Worm (Caenorhabditis elegans) whole organism, L4 larva: ENCODE measurements around the gene F44B9.2.

Source experiments
- D1046.2 ChIP-seq: fragments of 200-800 bp; sonication (Bioruptor generic); IDR thresholded peaks from 2 replicates; pipeline ENCODE4 v1.3.6; 2022; ENCODE audit warnings: missing genetic modification characterization, missing compliant biosample characterization
- F10B5.3 ChIP-seq: sonication (generic microtip); optimal IDR thresholded peaks from 2 replicates; lab custom pipeline; 2016; ENCODE audit warnings: mild to moderate bottlenecking, missing genetic modification characterization, missing compliant biosample characterization
- F26F4.8 ChIP-seq: fragments of 200-800 bp; sonication (Bioruptor generic); conservative IDR thresholded peaks from 2 replicates; pipeline ENCODE4 v1.3.6; 2022; ENCODE audit warnings: missing genetic modification characterization, missing compliant biosample characterization
- F37D6.2 ChIP-seq: sonication (generic microtip); optimal IDR thresholded peaks from 2 replicates; lab custom pipeline; 2016; ENCODE audit warnings: mild to moderate bottlenecking, missing genetic modification characterization, missing compliant biosample characterization
- F44E2.7 ChIP-seq: fragments of 200-800 bp; sonication (Bioruptor generic); IDR thresholded peaks from 2 replicates; pipeline ENCODE4 v2.1.2; 2022; ENCODE audit warnings: missing genetic modification characterization, missing compliant biosample characterization
- R02D3.7 ChIP-seq: fragments of 150-350 bp; sonication (generic microtip); optimal IDR thresholded peaks from 3 replicates; lab custom pipeline; 2014; ENCODE audit warnings: missing biosample characterization, missing genetic modification characterization
- ZK337.2 ChIP-seq: fragments of 200-800 bp; sonication (Bioruptor generic); IDR thresholded peaks from 2 replicates; pipeline ENCODE4 v1.3.6; 2022; ENCODE audit warnings: missing genetic modification reagents, missing genetic modification characterization, missing compliant biosample characterization
- aha-1 ChIP-seq: fragments of 150-350 bp; peaks from one replicate; lab custom pipeline; 2014; ENCODE audit warnings: missing biosample characterization, missing genetic modification characterization
- aly-2 ChIP-seq: sonication (generic microtip); optimal IDR thresholded peaks from 2 replicates; lab custom pipeline; 2018; ENCODE audit warnings: missing biosample characterization, missing genetic modification characterization
- ama-1 ChIP-seq: fragments of 150-350 bp; optimal IDR thresholded peaks from 2 replicates; lab custom pipeline; 2014; ENCODE audit warnings: inconsistent platforms, mixed read lengths
- arid-1 ChIP-seq: fragments of 200-800 bp; sonication (Bioruptor generic); conservative IDR thresholded peaks from 2 replicates; pipeline ENCODE4 v1.3.6; 2022; ENCODE audit warnings: missing genetic modification reagents, missing genetic modification characterization, missing compliant biosample characterization
- attf-4 ChIP-seq: sonication (generic microtip); optimal IDR thresholded peaks from 3 replicates; lab custom pipeline; 2017; ENCODE audit warnings: missing biosample characterization, missing genetic modification characterization
- ceh-20 ChIP-seq: fragments of 200-800 bp; sonication (Bioruptor generic); IDR thresholded peaks from 2 replicates; pipeline ENCODE4 v1.3.6; 2022; ENCODE audit warnings: missing genetic modification reagents, missing genetic modification characterization, missing compliant biosample characterization
- ceh-44 ChIP-seq: fragments of 200-800 bp; sonication (Bioruptor generic); IDR thresholded peaks from 2 replicates; pipeline ENCODE4 v1.3.6; 2022; ENCODE audit warnings: missing genetic modification reagents, missing genetic modification characterization, missing compliant biosample characterization
- ceh-62 ChIP-seq: sonication (generic microtip); optimal IDR thresholded peaks from 2 replicates; lab custom pipeline; 2017; ENCODE audit warnings: missing biosample characterization, missing genetic modification characterization
- ces-1 ChIP-seq: fragments of 150-350 bp; sonication (generic microtip); optimal IDR thresholded peaks from 4 replicates; lab custom pipeline; 2014; ENCODE audit warnings: missing biosample characterization, missing genetic modification reagents, missing genetic modification characterization
- daf-19 ChIP-seq: fragments of 200-800 bp; sonication (Bioruptor generic); conservative IDR thresholded peaks from 2 replicates; pipeline ENCODE4 v1.3.6; 2022; ENCODE audit warnings: missing genetic modification characterization, missing compliant biosample characterization
- daf-8 ChIP-seq: fragments of 200-800 bp; sonication (Bioruptor generic); IDR thresholded peaks from 2 replicates; pipeline ENCODE4 v1.3.6; 2022; ENCODE audit warnings: missing genetic modification characterization, missing compliant biosample characterization
- dmd-6 ChIP-seq: fragments of 200-800 bp; sonication (Bioruptor generic); IDR thresholded peaks from 2 replicates; pipeline ENCODE4 v1.3.6; 2022; ENCODE audit warnings: missing genetic modification reagents, missing genetic modification characterization, missing compliant biosample characterization
- dmd-8 ChIP-seq: fragments of 200-800 bp; sonication (Bioruptor generic); IDR thresholded peaks from 2 replicates; pipeline ENCODE4 v1.3.6; 2022; ENCODE audit warnings: missing genetic modification characterization, missing compliant biosample characterization
- dpl-1 ChIP-seq: fragments of 150-350 bp; optimal IDR thresholded peaks from 2 replicates; lab custom pipeline; 2014; ENCODE audit warnings: missing biosample characterization, missing genetic modification reagents, missing genetic modification characterization
- duxl-1 ChIP-seq: sonication (generic microtip); optimal IDR thresholded peaks from 2 replicates; lab custom pipeline; 2016; ENCODE audit warnings: mild to moderate bottlenecking, missing genetic modification characterization, moderate library complexity, missing compliant biosample characterization; ENCODE audit not compliant: poor library complexity
- dve-1 ChIP-seq: sonication (generic microtip); optimal IDR thresholded peaks from 2 replicates; lab custom pipeline; 2017; ENCODE audit warnings: antibody characterized with exemption, mild to moderate bottlenecking, missing genetic modification characterization, missing compliant biosample characterization; ENCODE audit not compliant: insufficient read depth
- fos-1 ChIP-seq: fragments of 150-350 bp; optimal IDR thresholded peaks from 2 replicates; lab custom pipeline; 2014; ENCODE audit warnings: missing biosample characterization, missing genetic modification characterization
- hlh-30 ChIP-seq: sonication (generic microtip); optimal IDR thresholded peaks from 2 replicates; lab custom pipeline; 2017; ENCODE audit warnings: antibody characterized with exemption, mild to moderate bottlenecking, missing genetic modification characterization, missing compliant biosample characterization; ENCODE audit not compliant: insufficient read depth
- lir-3 ChIP-seq: sonication (generic microtip); optimal IDR thresholded peaks from 2 replicates; lab custom pipeline; 2016; ENCODE audit warnings: mild to moderate bottlenecking, missing genetic modification characterization, missing compliant biosample characterization
- madf-9 ChIP-seq: fragments of 200-800 bp; sonication (Bioruptor generic); conservative IDR thresholded peaks from 2 replicates; pipeline ENCODE4 v1.3.6; 2022; ENCODE audit warnings: missing genetic modification reagents, missing genetic modification characterization, missing compliant biosample characterization
- mdl-1 ChIP-seq, 2 experiments: fragments of 150-350 bp in 1 of 2; sonication (generic microtip) in 1 of 2; optimal IDR thresholded peaks; 2 replicates each; lab custom pipeline; 2014 to 2017; ENCODE audit warnings: missing biosample characterization in 2 of 2, missing genetic modification characterization in 2 of 2
- mdt-29 ChIP-seq: fragments of 200-800 bp; sonication (Bioruptor generic); IDR thresholded peaks from 2 replicates; pipeline ENCODE4 v1.3.6; 2022; ENCODE audit warnings: missing genetic modification reagents, missing genetic modification characterization, missing compliant biosample characterization
- mes-2 ChIP-seq: sonication (generic microtip); optimal IDR thresholded peaks from 2 replicates; lab custom pipeline; 2016; ENCODE audit warnings: missing genotype, mild to moderate bottlenecking, missing genetic modification characterization, missing compliant biosample characterization; ENCODE audit not compliant: poor library complexity, severe bottlenecking
- mxl-2 ChIP-seq: fragments of 200-800 bp; sonication (Bioruptor generic); conservative IDR thresholded peaks from 2 replicates; pipeline ENCODE4 v1.3.6; 2022; ENCODE audit warnings: missing genetic modification reagents, missing genetic modification characterization, missing compliant biosample characterization
- mxl-3 ChIP-seq: fragments of 200-800 bp; sonication (Bioruptor generic); optimal IDR thresholded peaks from 2 replicates; lab custom pipeline; 2018; ENCODE audit warnings: mild to moderate bottlenecking, missing genetic modification characterization, missing compliant biosample characterization
- nhr-102 ChIP-seq: sonication (generic microtip); optimal IDR thresholded peaks from 2 replicates; lab custom pipeline; 2016; ENCODE audit warnings: mild to moderate bottlenecking, missing genetic modification characterization, moderate library complexity, missing compliant biosample characterization
- nhr-237 ChIP-seq: sonication (generic microtip); optimal IDR thresholded peaks from 2 replicates; lab custom pipeline; 2017; ENCODE audit warnings: missing biosample characterization, missing genetic modification characterization
- nhr-25 ChIP-seq: sonication (generic microtip); optimal IDR thresholded peaks from 2 replicates; lab custom pipeline; 2017; ENCODE audit warnings: missing genetic modification characterization, mild to moderate bottlenecking, missing compliant biosample characterization, antibody characterized with exemption, moderate library complexity, borderline replicate concordance; ENCODE audit not compliant: insufficient read depth
- nhr-41 ChIP-seq: fragments of 200-800 bp; sonication (Bioruptor generic); IDR thresholded peaks from 2 replicates; pipeline ENCODE4 v1.3.6; 2022; ENCODE audit warnings: missing genetic modification reagents, missing genetic modification characterization, missing compliant biosample characterization
- nhr-6 ChIP-seq: fragments of 150-350 bp; optimal IDR thresholded peaks from 2 replicates; lab custom pipeline; 2014; ENCODE audit warnings: missing biosample characterization, missing genetic modification characterization
- nhr-77 ChIP-seq: fragments of 150-350 bp; optimal IDR thresholded peaks from 2 replicates; lab custom pipeline; 2014; ENCODE audit warnings: missing biosample characterization, missing genetic modification characterization
- pha-4 ChIP-seq, 2 experiments: fragments of 150-350 bp in 1 of 2; fragments of 200-800 bp in 1 of 2; sonication (Bioruptor generic) in 1 of 2; IDR thresholded peaks in 1 of 2; optimal IDR thresholded peaks in 1 of 2; 2 replicates each; pipeline versions ENCODE4 v1.3.6 to Lab custom; 2014 to 2022; ENCODE audit warnings: missing genetic modification characterization in 2 of 2, missing genetic modification reagents in 2 of 2, missing biosample characterization in 1 of 2, missing compliant biosample characterization in 1 of 2
- php-3 ChIP-seq: fragments of 200-800 bp; sonication (Bioruptor generic); IDR thresholded peaks from 2 replicates; pipeline ENCODE4 v1.3.6; 2022; ENCODE audit warnings: missing genetic modification reagents, missing genetic modification characterization, missing compliant biosample characterization
- pqm-1 ChIP-seq: sonication (generic microtip); optimal IDR thresholded peaks from 2 replicates; lab custom pipeline; 2017; ENCODE audit warnings: missing biosample characterization, missing genetic modification characterization
- set-16 ChIP-seq: fragments of 200-800 bp; sonication (Bioruptor generic); IDR thresholded peaks from 2 replicates; pipeline ENCODE4 v1.3.6; 2022; ENCODE audit warnings: missing genetic modification reagents, missing genetic modification characterization, missing compliant biosample characterization
- skn-1 ChIP-seq: fragments of 150-350 bp; optimal IDR thresholded peaks from 2 replicates; lab custom pipeline; 2014; ENCODE audit warnings: missing biosample characterization, missing genetic modification characterization
- snpc-1.2 ChIP-seq: fragments of 200-800 bp; sonication (Bioruptor generic); IDR thresholded peaks from 2 replicates; pipeline ENCODE4 v1.3.6; 2022; ENCODE audit warnings: missing genetic modification reagents, missing genetic modification characterization, missing compliant biosample characterization
- spr-1 ChIP-seq: sonication (generic microtip); optimal IDR thresholded peaks from 2 replicates; lab custom pipeline; 2016; ENCODE audit warnings: mild to moderate bottlenecking, missing genetic modification characterization, missing compliant biosample characterization
- tra-1 ChIP-seq: fragments of 200-800 bp; sonication (Bioruptor generic); IDR thresholded peaks from 2 replicates; pipeline ENCODE4 v1.3.6; 2022; ENCODE audit warnings: missing genetic modification reagents, missing genetic modification characterization, missing compliant biosample characterization
- unc-130 ChIP-seq: sonication (generic microtip); optimal IDR thresholded peaks from 2 replicates; lab custom pipeline; 2016; ENCODE audit warnings: missing genetic modification reagents, missing genetic modification characterization, missing compliant biosample characterization
- unc-39 ChIP-seq: sonication (generic microtip); optimal IDR thresholded peaks from 2 replicates; lab custom pipeline; 2017; ENCODE audit warnings: missing biosample characterization, missing genetic modification characterization
- vab-7 ChIP-seq: fragments of 200-800 bp; sonication (Bioruptor generic); IDR thresholded peaks from 2 replicates; pipeline ENCODE4 v1.3.6; 2022; ENCODE audit warnings: missing genetic modification reagents, missing genetic modification characterization, missing compliant biosample characterization
- zip-11 ChIP-seq: fragments of 200-800 bp; sonication (Bioruptor generic); IDR thresholded peaks from 2 replicates; pipeline ENCODE4 v1.3.6; 2022; ENCODE audit warnings: missing genetic modification characterization, missing compliant biosample characterization
- zip-2 ChIP-seq: fragments of 150-350 bp; optimal IDR thresholded peaks from 2 replicates; lab custom pipeline; 2014; ENCODE audit warnings: missing biosample characterization, missing genetic modification characterization

Gene F44B9.2

ce11 chrIII:7977224-7977623 lies 45.0 kb upstream of the F44B9.2 start (continued):
- peak; percentile 71 for TF ChIP-seq nhr-102 (tag; lab: Kevin White, UChicago)
- no peak for TF ChIP-seq F37D6.2 (tag; lab: Kevin White, UChicago)
- TF ChIP-seq snpc-1.2 = no peak; the same call in 1 of the 2 replicates
- TF ChIP-seq dmd-8 = 0 out of 2 replicates have a peak, but pooled peaks have one; percentile 39
- TF ChIP-seq mxl-3 = no peak
- no peak for TF ChIP-seq aly-2 (tag; lab: Kevin White, UChicago)
- TF ChIP-seq mdl-1 (tag; optimal IDR thresholded peaks at IDR 0.05; lab: Kevin White, UChicago) = no peak
- peak; percentile 83 for TF ChIP-seq duxl-1 (tag; lab: Kevin White, UChicago)
- TF ChIP-seq R02D3.7 (tag; lab: Kevin White, UChicago) = no peak
- peak; percentile 29 for TF ChIP-seq mes-2 (tag; lab: Kevin White, UChicago)
- TF ChIP-seq nhr-77 = peak; percentile 24
- no peak for TF ChIP-seq daf-19
- TF ChIP-seq ceh-20 = no peak
- TF ChIP-seq dmd-6 (GFP tag; lab: Robert Waterston, UW) = no peak
- 0 out of 2 replicates have a peak, but pooled peaks have one; percentile 23 for TF ChIP-seq vab-7 (GFP tag; lab: Robert Waterston, UW)
- no peak for TF ChIP-seq unc-39 (tag; lab: Kevin White, UChicago)
- no peak for TF ChIP-seq skn-1 (tag; lab: Kevin White, UChicago)
- no peak for TF ChIP-seq tra-1 (GFP tag; lab: Robert Waterston, UW)
- no peak for TF ChIP-seq lir-3
- TF ChIP-seq nhr-25 = no peak
- no peak for TF ChIP-seq zip-11 (GFP tag; lab: Robert Waterston, UW)
- TF ChIP-seq dve-1 (tag; lab: Kevin White, UChicago) = peak; percentile 19
- no peak for TF ChIP-seq ZK337.2 (GFP tag; lab: Robert Waterston, UW)
- no peak for TF ChIP-seq aha-1 (tag; lab: Kevin White, UChicago)
- TF ChIP-seq fos-1 (tag; lab: Kevin White, UChicago) = no peak
- no peak for TF ChIP-seq unc-130 (GFP tag; lab: Kevin White, UChicago)
- TF ChIP-seq pha-4 (GFP tag; IDR thresholded peaks at IDR 0.05; lab: Robert Waterston, UW) = no peak
- TF ChIP-seq pha-4 (tag; optimal IDR thresholded peaks at IDR 0.05; lab: Kevin White, UChicago) = no peak
- peak; percentile 89 for TF ChIP-seq ama-1
- no peak for TF ChIP-seq arid-1 (GFP tag; lab: Robert Waterston, UW)
- TF ChIP-seq mxl-2 = no peak
- no peak for TF ChIP-seq ceh-44 (GFP tag; lab: Robert Waterston, UW)
- no peak for TF ChIP-seq set-16 (GFP tag; lab: Robert Waterston, UW)
- TF ChIP-seq attf-4 (tag; lab: Kevin White, UChicago) = no peak
- no peak for TF ChIP-seq madf-9 (GFP tag; lab: Robert Waterston, UW)
- no peak for TF ChIP-seq D1046.2
- TF ChIP-seq ces-1 (GFP tag; lab: Kevin White, UChicago) = no peak
- no peak for TF ChIP-seq dpl-1
- no peak for TF ChIP-seq F44E2.7
- TF ChIP-seq hlh-30 = no peak
- no peak for TF ChIP-seq F10B5.3
- TF ChIP-seq php-3 (GFP tag; lab: Robert Waterston, UW) = 0 out of 2 replicates have a peak, but pooled peaks have one; percentile 29
- TF ChIP-seq F26F4.8 = no peak
- no peak for TF ChIP-seq ceh-62 (tag; lab: Kevin White, UChicago)
- no peak for TF ChIP-seq nhr-41
- no peak for TF ChIP-seq spr-1
- TF ChIP-seq nhr-6 (tag; lab: Kevin White, UChicago) = no peak
- no peak for TF ChIP-seq daf-8 (GFP tag; lab: Robert Waterston, UW)
- no peak for TF ChIP-seq zip-2 (tag; lab: Kevin White, UChicago)
- no peak for TF ChIP-seq nhr-237 (tag; lab: Kevin White, UChicago)
- TF ChIP-seq pqm-1 (tag; lab: Kevin White, UChicago) = no peak
- 0 out of 2 replicates have a peak, but pooled peaks have one; percentile 12 for TF ChIP-seq mdt-29 (GFP tag; lab: Robert Waterston, UW)
